Fruit fly (Drosophila melanogaster): ENCODE measurements around the gene Tpi.

Tpi gene

DNA sequence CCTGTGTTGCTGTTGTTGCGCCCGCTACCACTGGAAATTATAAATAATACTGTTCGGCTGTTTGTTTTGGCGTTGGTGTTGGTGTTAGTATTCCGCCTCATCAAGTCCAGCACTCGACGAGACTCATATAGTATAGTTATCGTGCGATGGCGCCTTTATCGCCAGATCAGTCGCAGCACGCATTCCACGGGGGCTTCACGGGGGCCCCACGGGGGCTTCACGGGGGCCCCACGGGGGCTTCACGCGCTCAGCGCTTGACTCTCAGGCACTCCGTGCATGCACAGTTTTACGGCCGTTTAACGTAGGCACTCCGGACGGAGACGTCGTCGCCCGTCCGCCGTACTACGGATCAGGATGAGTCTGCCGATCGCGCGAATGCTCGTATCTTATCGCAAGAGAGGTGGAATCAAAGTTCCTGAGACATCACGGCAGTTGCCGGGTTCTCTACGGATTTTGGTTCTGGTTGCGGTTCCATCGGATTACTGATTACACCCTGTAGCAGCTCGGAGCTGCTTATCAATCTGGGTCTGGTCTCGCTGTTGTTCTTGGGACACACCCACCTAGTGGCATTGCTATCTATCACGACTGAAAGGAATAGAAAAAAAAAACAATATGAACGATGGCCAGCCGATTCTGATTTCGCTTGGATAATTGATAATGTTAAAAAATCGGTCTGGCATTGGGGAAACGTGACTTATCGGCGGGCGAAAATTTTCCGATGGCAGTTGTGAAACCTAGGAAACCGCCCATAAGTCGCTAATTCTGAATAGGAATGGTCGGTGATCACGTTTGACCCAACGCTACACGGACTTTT lies 31.4 kb downstream of the Tpi start (continued):
- no peak for TF ChIP-seq chif (GFP tag; optimal IDR thresholded peaks at IDR 0.05)
- no peak for TF ChIP-seq Kr (GFP tag; optimal IDR thresholded peaks at IDR 0.05)
- TF ChIP-seq MESR4 (GFP tag; optimal IDR thresholded peaks at IDR 0.05) = no peak
- peak; percentile 12 for TF ChIP-seq caup (GFP tag; optimal IDR thresholded peaks at IDR 0.05; ENCODE audit: severe bottlenecking)
- peak; percentile 100 for TF ChIP-seq sug (tag; optimal IDR thresholded peaks at IDR 0.05)
- TF ChIP-seq trem (tag; optimal IDR thresholded peaks at IDR 0.05) = no peak
- TF ChIP-seq H15 (GFP tag; IDR thresholded peaks at IDR 0.05) = no peak
- TF ChIP-seq CG31388 (GFP tag; optimal IDR thresholded peaks at IDR 0.05) = no peak
- TF ChIP-seq CG12104 (GFP tag; optimal IDR thresholded peaks at IDR 0.05) = no peak
- no peak for TF ChIP-seq CG3163 (GFP tag; optimal IDR thresholded peaks at IDR 0.05)
- no peak for TF ChIP-seq ERR (GFP tag; optimal IDR thresholded peaks at IDR 0.05)
- TF ChIP-seq CG1233 (GFP tag; optimal IDR thresholded peaks at IDR 0.05) = peak; percentile 0
- no peak for TF ChIP-seq CG15601 (tag; optimal IDR thresholded peaks at IDR 0.05)
- no peak for TF ChIP-seq mld (GFP tag; IDR thresholded peaks at IDR 0.05; ENCODE audit: partially characterized antibody)
- TF ChIP-seq CG15011 (GFP tag; optimal IDR thresholded peaks at IDR 0.05) = no peak
- 0 out of 2 replicates have a peak, but pooled peaks have one; percentile 19 for TF ChIP-seq H2.0 (GFP tag; IDR thresholded peaks at IDR 0.05)
- no peak for TF ChIP-seq bigmax (GFP tag; optimal IDR thresholded peaks at IDR 0.05)
- TF ChIP-seq CG33557 (GFP tag; optimal IDR thresholded peaks at IDR 0.05) = no peak
- TF ChIP-seq CG10979 (tag; optimal IDR thresholded peaks at IDR 0.05) = no peak
- TF ChIP-seq CG7372 (GFP tag; IDR thresholded peaks at IDR 0.05) = no peak
- no peak for TF ChIP-seq wek (GFP tag; optimal IDR thresholded peaks at IDR 0.05)
- TF ChIP-seq PHDP (tag; optimal IDR thresholded peaks at IDR 0.05) = no peak
- peak; percentile 10; the same call in 1 of the 2 replicates for TF ChIP-seq Rfx (GFP tag; IDR thresholded peaks at IDR 0.05)
- TF ChIP-seq Hey (tag; optimal IDR thresholded peaks at IDR 0.05) = peak; percentile 66
- TF ChIP-seq Atf6 (GFP tag; IDR thresholded peaks at IDR 0.05) = peak; percentile 40; the same call in 1 of the 2 replicates
- no peak for TF ChIP-seq CG8089 (GFP tag; optimal IDR thresholded peaks at IDR 0.05)
- TF ChIP-seq run (tag; optimal IDR thresholded peaks at IDR 0.05) = no peak
- TF ChIP-seq gsb (GFP tag; IDR thresholded peaks at IDR 0.05) = no peak
- no peak for TF ChIP-seq bcd (GFP tag; optimal IDR thresholded peaks at IDR 0.05)
- TF ChIP-seq bbx (GFP tag; IDR thresholded peaks at IDR 0.05; ENCODE audit: partially characterized antibody) = no peak
- TF ChIP-seq Adf1 (GFP tag; IDR thresholded peaks at IDR 0.05) = peak; percentile 63; the same call in 1 of the 2 replicates
- no peak for TF ChIP-seq BEAF-32 (GFP tag; optimal IDR thresholded peaks at IDR 0.05)
- no peak for TF ChIP-seq YL-1 (GFP tag; optimal IDR thresholded peaks at IDR 0.05)
- TF ChIP-seq CG12744 (GFP tag; optimal IDR thresholded peaks at IDR 0.05) = no peak
- no peak for TF ChIP-seq ap (GFP tag; IDR thresholded peaks at IDR 0.05)
- TF ChIP-seq Ada2b (GFP tag; IDR thresholded peaks at IDR 0.05) = no peak
- TF ChIP-seq tin (GFP tag; optimal IDR thresholded peaks at IDR 0.05) = no peak
- no peak for TF ChIP-seq CG1602 (GFP tag; optimal IDR thresholded peaks at IDR 0.05)
- TF ChIP-seq CG2712 (tag; optimal IDR thresholded peaks at IDR 0.05) = no peak
- peak; percentile 34 for TF ChIP-seq BtbVII (GFP tag; optimal IDR thresholded peaks at IDR 0.05)
- no peak for TF ChIP-seq Oaz (GFP tag; IDR thresholded peaks at IDR 0.05)
- TF ChIP-seq mirr (GFP tag; optimal IDR thresholded peaks at IDR 0.05) = peak; percentile 85
- no peak for TF ChIP-seq pan (optimal IDR thresholded peaks at IDR 0.05)
- TF ChIP-seq pan (GFP tag; optimal IDR thresholded peaks at IDR 0.05 in 1 of 2, IDR thresholded peaks at IDR 0.05 in 1 of 2) = peak in 1 of 2 experiments; percentile 22
- TF ChIP-seq luna (GFP tag; optimal IDR thresholded peaks at IDR 0.05) = no peak
- no peak for TF ChIP-seq Awh (GFP tag; IDR thresholded peaks at IDR 0.05)
- no peak for TF ChIP-seq CG3065 (GFP tag; optimal IDR thresholded peaks at IDR 0.05)
- no peak for TF ChIP-seq Rx (GFP tag; IDR thresholded peaks at IDR 0.05)
- peak; percentile 29; the same call in 1 of the 2 replicates for TF ChIP-seq CG32532 (GFP tag; IDR thresholded peaks at IDR 0.05)
- no peak for TF ChIP-seq HLH4C (GFP tag; IDR thresholded peaks at IDR 0.05; ENCODE audit: partially characterized antibody)
